Fruit fly (Drosophila melanogaster): ENCODE measurements around the gene hop.
A peak's percentile ranks its signal among the peaks of the same experiment; 100 is the strongest.

The hop gene

DNA sequence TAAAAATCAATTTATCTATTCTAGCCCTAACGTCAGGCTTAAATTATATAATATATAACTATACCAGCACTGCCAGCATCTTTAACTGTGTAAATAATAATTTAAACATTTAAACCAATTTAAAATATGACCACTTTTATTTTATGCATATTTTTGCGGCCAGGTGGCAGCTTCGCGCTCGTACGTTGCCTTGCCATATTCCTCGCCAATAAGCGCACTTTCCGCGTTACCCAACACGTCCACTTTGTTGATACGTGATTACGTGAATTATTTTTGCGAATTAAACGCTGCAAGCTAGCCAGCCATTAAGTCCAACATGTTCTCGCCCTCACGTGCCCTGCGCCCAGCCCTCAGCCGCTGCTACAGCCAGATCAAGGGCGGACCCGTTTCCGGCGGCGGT, 18.1 kb downstream of the hop start, which contains the start of gene NdufV3:
Gene NdufV3 (plus strand): TSS at position 219 of the 400 bp plus-strand sequence.
- TF ChIP-seq CG9139 (GFP tag; optimal IDR thresholded peaks at IDR 0.05), result no peak
- no peak for TF ChIP-seq Smox (GFP tag; optimal IDR thresholded peaks at IDR 0.05)
- no peak for TF ChIP-seq salr (GFP tag; optimal IDR thresholded peaks at IDR 0.05)
- peak; percentile 9 for TF ChIP-seq fkh (GFP tag; optimal IDR thresholded peaks at IDR 0.05)
- TF ChIP-seq CG10669 (GFP tag; optimal IDR thresholded peaks at IDR 0.05), result no peak
- TF ChIP-seq vri (GFP tag; optimal IDR thresholded peaks at IDR 0.05), result no peak
- no peak for TF ChIP-seq CG6792 (GFP tag; optimal IDR thresholded peaks at IDR 0.05)
- peak; percentile 8 for TF ChIP-seq pdm3 (GFP tag; optimal IDR thresholded peaks at IDR 0.05)
- peak; percentile 6 for TF ChIP-seq Sox14 (GFP tag; optimal IDR thresholded peaks at IDR 0.05)
- peak; percentile 12 for TF ChIP-seq CG3919 (GFP tag; optimal IDR thresholded peaks at IDR 0.05)
- no peak for TF ChIP-seq fd59A (GFP tag; optimal IDR thresholded peaks at IDR 0.05)
- TF ChIP-seq fd85E (GFP tag; optimal IDR thresholded peaks at IDR 0.05), result no peak
- TF ChIP-seq CG1621 (tag; optimal IDR thresholded peaks at IDR 0.05), result no peak
- TF ChIP-seq Eip78C (GFP tag), result no peak
- TF ChIP-seq Blimp-1 (GFP tag; optimal IDR thresholded peaks at IDR 0.05), result no peak
- no peak for TF ChIP-seq Gug (GFP tag; IDR thresholded peaks at IDR 0.05)
- peak; percentile 1 for TF ChIP-seq cyc (GFP tag; optimal IDR thresholded peaks at IDR 0.05)
- TF ChIP-seq Eip75B (GFP tag; optimal IDR thresholded peaks at IDR 0.05), result no peak
- no peak for TF ChIP-seq Hr4 (GFP tag; optimal IDR thresholded peaks at IDR 0.05)
- TF ChIP-seq CG10631 (GFP tag; optimal IDR thresholded peaks at IDR 0.05), result no peak
- TF ChIP-seq svp (GFP tag), result peak; percentile 50
- peak; percentile 17; the same call in 1 of the 3 replicates for TF ChIP-seq CG6163 (GFP tag; IDR thresholded peaks at IDR 0.05)
- TF ChIP-seq CG11294 (GFP tag; IDR thresholded peaks at IDR 0.05), result no peak
- no peak for TF ChIP-seq achi (GFP tag; optimal IDR thresholded peaks at IDR 0.05)
- TF ChIP-seq OdsH (GFP tag; optimal IDR thresholded peaks at IDR 0.05), result no peak
- TF ChIP-seq CG6854 (GFP tag; optimal IDR thresholded peaks at IDR 0.05), result no peak
- no peak for TF ChIP-seq esn (GFP tag; optimal IDR thresholded peaks at IDR 0.05)
- no peak for TF ChIP-seq CG32006 (GFP tag; optimal IDR thresholded peaks at IDR 0.05)
- no peak for TF ChIP-seq dac (GFP tag; optimal IDR thresholded peaks at IDR 0.05)
- TF ChIP-seq CG8119 (GFP tag; IDR thresholded peaks at IDR 0.05), result no peak
- peak; percentile 22 for TF ChIP-seq lz (GFP tag; optimal IDR thresholded peaks at IDR 0.05)
- TF ChIP-seq CG7368 (GFP tag; optimal IDR thresholded peaks at IDR 0.05), result no peak
- TF ChIP-seq CG8319 (GFP tag; optimal IDR thresholded peaks at IDR 0.05), result no peak
- no peak for TF ChIP-seq CG34406 (GFP tag; optimal IDR thresholded peaks at IDR 0.05)

DNA sequence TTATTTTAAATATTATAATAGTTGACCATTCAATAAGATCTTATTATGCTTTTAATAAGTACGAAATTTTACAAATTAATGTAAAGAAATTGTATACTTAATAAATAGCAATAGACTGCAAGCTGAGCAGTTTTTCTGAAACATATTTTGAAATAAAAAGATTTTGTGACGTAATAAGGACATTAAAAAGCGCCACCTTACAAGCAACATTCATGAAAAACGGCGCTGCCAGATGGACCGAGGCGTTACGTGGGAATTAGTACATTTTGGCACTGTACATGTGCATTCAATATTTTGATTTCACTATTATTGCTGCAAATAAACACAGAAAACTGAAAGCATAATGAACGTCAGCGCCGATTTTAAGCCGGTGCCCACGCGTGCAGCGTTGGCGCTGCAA, 19.1 kb downstream of the hop start, which contains the start of gene CG1738:
Gene CG1738 (plus strand): TSS at position 221 of the 400 bp plus-strand sequence.
- TF ChIP-seq vri (GFP tag; optimal IDR thresholded peaks at IDR 0.05) (peak; percentile 21), cyc (GFP tag; optimal IDR thresholded peaks at IDR 0.05) (peak; percentile 6), Gug (GFP tag; IDR thresholded peaks at IDR 0.05) (no peak), CG7368 (GFP tag; optimal IDR thresholded peaks at IDR 0.05) (no peak), Smox (GFP tag; optimal IDR thresholded peaks at IDR 0.05) (peak; percentile 5)

DNA sequence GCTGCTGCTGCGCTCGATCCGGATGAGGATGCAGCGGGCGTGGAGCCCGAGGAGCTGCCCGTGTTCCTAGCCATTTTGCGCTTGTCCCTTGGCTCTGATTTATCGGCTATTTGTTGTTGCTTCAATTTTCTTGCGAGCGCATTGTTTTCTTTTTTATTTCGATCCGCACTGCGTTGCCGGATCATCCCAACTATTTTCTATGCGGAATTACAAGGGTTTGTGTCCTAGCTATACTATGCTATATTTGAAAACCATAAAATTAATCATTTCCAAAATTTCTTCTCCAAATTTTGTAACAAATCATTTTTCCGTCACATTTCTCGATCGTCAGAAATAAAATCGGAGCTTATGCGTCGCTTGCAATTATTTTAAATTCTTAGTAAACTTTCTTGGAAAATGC, 20.1 kb downstream of the hop start, which contains the start of the genes GCS1 and CG11756:
Gene GCS1 (minus strand): TSS at position 193 of the 400 bp plus-strand sequence.
Gene CG11756 (plus strand): TSS at position 312 of the 400 bp plus-strand sequence.
- TF ChIP-seq lz (GFP tag; optimal IDR thresholded peaks at IDR 0.05) (no peak), CG3032 (tag; optimal IDR thresholded peaks at IDR 0.05) (peak; percentile 1), Eip78C (GFP tag) (peak; percentile 0), CG6808 (GFP tag; optimal IDR thresholded peaks at IDR 0.05) (no peak), Sox14 (GFP tag; optimal IDR thresholded peaks at IDR 0.05) (peak; percentile 42)

DNA sequence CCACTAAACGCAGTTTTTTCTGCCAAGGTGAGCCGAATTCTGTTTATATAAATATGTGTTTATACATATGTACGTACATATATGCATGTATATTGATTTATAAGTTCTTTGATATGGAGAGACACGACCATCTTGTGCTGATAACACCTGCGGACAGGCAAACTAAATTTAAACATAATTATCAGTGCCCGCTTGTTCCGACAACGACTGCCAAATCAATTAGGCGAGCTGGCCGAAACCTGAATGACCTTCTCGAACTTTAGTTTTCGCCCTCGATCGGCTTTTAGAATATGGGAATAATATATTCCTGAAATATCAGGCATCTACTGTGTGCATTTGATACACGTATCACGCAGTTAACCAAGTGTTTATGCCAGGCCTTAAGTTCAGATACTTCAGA, 25.1 kb downstream of the hop start:
- TF ChIP-seq CG10669 (GFP tag; optimal IDR thresholded peaks at IDR 0.05) (no peak), Eip78C (GFP tag) (no peak), CG31627 (GFP tag; optimal IDR thresholded peaks at IDR 0.05) (no peak), Eip75B (GFP tag; optimal IDR thresholded peaks at IDR 0.05) (no peak), CG6163 (GFP tag; IDR thresholded peaks at IDR 0.05) (no peak), CG9139 (GFP tag; optimal IDR thresholded peaks at IDR 0.05) (no peak), OdsH (GFP tag; optimal IDR thresholded peaks at IDR 0.05) (no peak), pdm3 (GFP tag; optimal IDR thresholded peaks at IDR 0.05) (no peak), esn (GFP tag; optimal IDR thresholded peaks at IDR 0.05) (no peak), CG11902 (GFP tag; optimal IDR thresholded peaks at IDR 0.05) (no peak), Blimp-1 (GFP tag; optimal IDR thresholded peaks at IDR 0.05) (no peak)

Data from whole organism, prepupa.